Worm (Caenorhabditis elegans) whole organism, mixed stage, embryonic: ENCODE results near the gene C14B1.3.

Source experiments
- M03D4.4 ChIP-seq: sonication (generic microtip); optimal IDR thresholded peaks from 2 replicates; lab custom pipeline; 2017; ENCODE audit warnings: mild to moderate bottlenecking, missing genetic modification characterization, missing compliant biosample characterization
- blmp-1 ChIP-seq: fragments of 150-350 bp; optimal IDR thresholded peaks from 2 replicates; lab custom pipeline; 2014; ENCODE audit warnings: missing biosample characterization, missing genetic modification characterization
- elt-1 ChIP-seq: sonication (generic microtip); optimal IDR thresholded peaks from 2 replicates; lab custom pipeline; 2017; ENCODE audit warnings: missing genetic modification characterization, mild to moderate bottlenecking, missing compliant biosample characterization, antibody characterized with exemption, moderate library complexity, borderline replicate concordance; ENCODE audit not compliant: insufficient read depth
- lsy-2 ChIP-seq: fragments of 150-350 bp; optimal IDR thresholded peaks from 2 replicates; lab custom pipeline; 2014; ENCODE audit warnings: missing biosample characterization, missing genetic modification characterization
- mab-5 ChIP-seq: fragments of 150-350 bp; optimal IDR thresholded peaks from 2 replicates; lab custom pipeline; 2014; ENCODE audit warnings: missing biosample characterization, missing genetic modification characterization
- nhr-28 ChIP-seq: fragments of 150-350 bp; optimal IDR thresholded peaks from 2 replicates; lab custom pipeline; 2014; ENCODE audit warnings: missing biosample characterization, missing genetic modification characterization
- nhr-76 ChIP-seq: sonication (generic microtip); optimal IDR thresholded peaks from 2 replicates; lab custom pipeline; 2017; ENCODE audit warnings: missing biosample characterization, missing genetic modification characterization
- pha-4 ChIP-seq: fragments of 150-350 bp; optimal IDR thresholded peaks from 2 replicates; lab custom pipeline; 2018; ENCODE audit warnings: missing biosample characterization, missing genetic modification reagents, missing genetic modification characterization
- snpc-4 ChIP-seq: fragments of 150-350 bp; optimal IDR thresholded peaks from 2 replicates; lab custom pipeline; 2014; ENCODE audit warnings: missing biosample characterization, missing genetic modification characterization
- unc-120 ChIP-seq: sonication (generic microtip); optimal IDR thresholded peaks from 2 replicates; lab custom pipeline; 2017; ENCODE audit warnings: missing genetic modification characterization, missing compliant biosample characterization; ENCODE audit not compliant: poor library complexity, severe bottlenecking
- unc-62 ChIP-seq: fragments of 150-350 bp; optimal IDR thresholded peaks from 2 replicates; lab custom pipeline; 2014; ENCODE audit warnings: missing biosample characterization, missing genetic modification reagents, missing genetic modification characterization
- zip-8 ChIP-seq: fragments of 150-350 bp; optimal IDR thresholded peaks from 2 replicates; lab custom pipeline; 2014; ENCODE audit warnings: missing biosample characterization, missing genetic modification characterization
- ztf-11 ChIP-seq: fragments of 150-350 bp; optimal IDR thresholded peaks from 2 replicates; lab custom pipeline; 2014; ENCODE audit warnings: missing biosample characterization, missing genetic modification characterization

DNA sequence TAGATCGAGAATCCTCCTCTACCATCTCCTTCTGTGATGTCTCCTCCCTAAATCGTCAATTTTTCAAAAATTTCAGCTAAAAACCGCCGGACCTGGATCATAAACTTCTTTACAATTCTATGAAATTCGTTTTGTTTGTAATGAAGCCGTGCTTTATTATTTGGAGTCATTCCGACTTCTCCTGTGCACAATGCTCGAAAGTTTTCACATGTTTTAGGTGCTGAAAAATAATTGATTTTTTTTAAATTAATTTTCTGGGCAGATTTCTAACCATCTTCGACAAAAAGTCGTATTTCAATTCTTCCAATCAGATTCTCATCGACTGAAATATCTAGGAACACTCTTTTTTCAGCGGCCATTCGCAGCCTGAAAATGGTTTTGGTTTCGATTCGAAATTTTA is 4.1 kb upstream of the C14B1.3 start, which contains the start of gene cyn-9:
- TF ChIP-seq pha-4 (tag; lab: Kevin White, UChicago): no peak
- no peak for TF ChIP-seq nhr-28
- TF ChIP-seq ztf-11 (tag; lab: Kevin White, UChicago): no peak
- TF ChIP-seq M03D4.4 (tag; lab: Kevin White, UChicago): no peak
- no peak for TF ChIP-seq zip-8 (tag; lab: Kevin White, UChicago)
- no peak for TF ChIP-seq blmp-1 (tag; lab: Kevin White, UChicago)
- TF ChIP-seq nhr-76 (tag; lab: Kevin White, UChicago): no peak
- no peak for TF ChIP-seq snpc-4 (tag; lab: Kevin White, UChicago)
- no peak for TF ChIP-seq unc-62 (GFP tag; lab: Kevin White, UChicago)
- TF ChIP-seq lsy-2 (tag; lab: Kevin White, UChicago): no peak
- TF ChIP-seq mab-5: no peak
- no peak for TF ChIP-seq unc-120 (tag; lab: Kevin White, UChicago)
- no peak for TF ChIP-seq elt-1
